Worm (Caenorhabditis elegans) whole organism, L3 larva: ENCODE results near the gene F56C9.10.

Experiments used
- ama-1 ChIP-seq: fragments of 150-350 bp; optimal IDR thresholded peaks from 2 replicates; lab custom pipeline; 2018
- elt-2 ChIP-seq: sonication (generic microtip); optimal IDR thresholded peaks from 2 replicates; lab custom pipeline; 2016; ENCODE audit warnings: missing genetic modification reagents, mild to moderate bottlenecking, missing genetic modification characterization, missing compliant biosample characterization
- lsy-12 ChIP-seq: sonication (generic microtip); optimal IDR thresholded peaks from 2 replicates; lab custom pipeline; 2016; ENCODE audit warnings: mild to moderate bottlenecking, missing genetic modification characterization, missing compliant biosample characterization
- nfya-1 ChIP-seq: sonication (generic microtip); optimal IDR thresholded peaks from 2 replicates; lab custom pipeline; 2017; ENCODE audit warnings: missing genetic modification characterization, mild to moderate bottlenecking, missing compliant biosample characterization, antibody characterized with exemption, moderate library complexity; ENCODE audit not compliant: insufficient read depth
- nhr-237 ChIP-seq: fragments of 150-350 bp; optimal IDR thresholded peaks from 2 replicates; lab custom pipeline; 2014; ENCODE audit warnings: missing biosample characterization, missing genetic modification characterization
- snpc-4 ChIP-seq: fragments of 150-350 bp; optimal IDR thresholded peaks from 2 replicates; lab custom pipeline; 2014; ENCODE audit warnings: missing biosample characterization, missing genetic modification characterization
- tbx-2 ChIP-seq: sonication (generic microtip); optimal IDR thresholded peaks from 2 replicates; lab custom pipeline; 2016; ENCODE audit warnings: mild to moderate bottlenecking, missing genetic modification characterization, missing compliant biosample characterization

DNA sequence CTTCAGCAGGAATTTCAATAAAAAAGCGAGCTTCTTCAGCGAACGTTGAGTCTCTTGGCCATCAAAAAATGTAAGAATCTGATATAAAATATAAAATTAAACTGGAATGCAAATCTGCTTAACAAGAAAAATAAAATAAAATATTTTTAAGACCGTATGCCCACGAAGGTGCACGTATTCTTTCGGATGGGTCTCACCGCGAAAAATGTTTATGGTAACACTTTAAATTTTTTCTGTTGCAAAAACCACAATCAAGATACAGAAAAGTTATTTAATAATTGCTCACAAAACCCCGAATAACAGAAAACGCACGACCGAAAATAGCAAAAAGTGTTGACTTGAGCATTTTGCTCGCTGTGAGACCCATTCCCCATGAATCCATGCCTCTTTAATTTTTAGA, 4.0 kb upstream of the F56C9.10 start:
- TF ChIP-seq elt-2 (no peak), nfya-1 (no peak), snpc-4 (tag; lab: Kevin White, UChicago) (no peak), lsy-12 (tag; lab: Kevin White, UChicago) (no peak), nhr-237 (no peak), ama-1 (lab: Kevin White, UChicago) (no peak), tbx-2 (tag; lab: Kevin White, UChicago) (no peak)
